Worm (Caenorhabditis elegans): Measurements from ENCODE around the gene K07E3.2.

The K07E3.2 gene

ce11 chrX:8109531-8109930, 5.4 kb downstream of the K07E3.2 start:
- TF ChIP-seq ceh-27 (GFP tag; optimal IDR thresholded peaks at IDR 0.05) (peak; percentile 10), lin-35 (GFP tag; optimal IDR thresholded peaks at IDR 0.05) (no peak), pha-4 (tag; optimal IDR thresholded peaks at IDR 0.05) (peak; percentile 21), madf-10 (tag; optimal IDR thresholded peaks at IDR 0.05) (no peak), T26A5.8 (tag; optimal IDR thresholded peaks at IDR 0.05) (no peak), egl-18 (GFP tag; IDR thresholded peaks at IDR 0.05) (no peak), repo-1 (tag; optimal IDR thresholded peaks at IDR 0.05) (no peak), C06A6.2 (GFP tag; conservative IDR thresholded peaks at IDR 0.05) (no peak), pbrm-1 (GFP tag; IDR thresholded peaks at IDR 0.05) (no peak), lin-40 (tag; optimal IDR thresholded peaks at IDR 0.05) (peak; percentile 44), nhr-80 (tag; optimal IDR thresholded peaks at IDR 0.05) (peak; percentile 35), tlf-1 (GFP tag; optimal IDR thresholded peaks at IDR 0.05) (no peak), sea-2 (GFP tag; IDR thresholded peaks at IDR 0.05) (no peak), B0261.1 (tag; optimal IDR thresholded peaks at IDR 0.05) (no peak), ama-1 (optimal IDR thresholded peaks at IDR 0.05) (no peak), ama-1 (GFP tag; optimal IDR thresholded peaks at IDR 0.05) (no peak), F23B12.7 (tag; optimal IDR thresholded peaks at IDR 0.05; ENCODE audit: insufficient read depth) (no peak), nfya-1 (tag; optimal IDR thresholded peaks at IDR 0.05; ENCODE audit: borderline replicate concordance, insufficient read depth) (no peak), lir-1 (GFP tag; conservative IDR thresholded peaks at IDR 0.05) (no peak), Y56A3A.18 (GFP tag; IDR thresholded peaks at IDR 0.05) (no peak), bed-2 (GFP tag; IDR thresholded peaks at IDR 0.05) (no peak), ceh-40 (GFP tag; IDR thresholded peaks at IDR 0.05) (no peak), ZK185.1 (tag; optimal IDR thresholded peaks at IDR 0.05; ENCODE audit: poor library complexity, severe bottlenecking) (no peak), snpc-1.3 (tag; optimal IDR thresholded peaks at IDR 0.05; ENCODE audit: insufficient read depth) (no peak), lsl-1 (GFP tag; optimal IDR thresholded peaks at IDR 0.05) (no peak), hlh-12 (tag; optimal IDR thresholded peaks at IDR 0.05) (no peak), attf-6 (GFP tag; IDR thresholded peaks at IDR 0.05) (no peak), hsf-1 (GFP tag; IDR thresholded peaks at IDR 0.05) (peak; percentile 71), egl-44 (GFP tag; IDR thresholded peaks at IDR 0.05) (no peak), bed-1 (GFP tag; IDR thresholded peaks at IDR 0.05) (no peak), athp-1 (tag; optimal IDR thresholded peaks at IDR 0.05) (no peak), tbp1 (GFP tag; optimal IDR thresholded peaks at IDR 0.05) (peak; percentile 10), madf-6 (GFP tag; IDR thresholded peaks at IDR 0.05) (no peak), let-607 (tag; optimal IDR thresholded peaks at IDR 0.05) (peak in 1 of 2 experiments; percentile 28), dpff-1 (tag; optimal IDR thresholded peaks at IDR 0.05) (no peak), hmg-1.2 (GFP tag; IDR thresholded peaks at IDR 0.05) (0 out of 2 replicates have a peak, but pooled peaks have one; percentile 4), sptf-2 (GFP tag; optimal IDR thresholded peaks at IDR 0.05) (no peak), lag-1 (GFP tag; IDR thresholded peaks at IDR 0.05) (no peak), mcd-1 (GFP tag; IDR thresholded peaks at IDR 0.05) (no peak)

- TF ChIP-seq K12H6.12 (tag; optimal IDR thresholded peaks at IDR 0.05) (no peak), dox-1 (GFP tag; IDR thresholded peaks at IDR 0.05) (no peak), pha-4 (tag; optimal IDR thresholded peaks at IDR 0.05) (no peak), mcd-1 (GFP tag; IDR thresholded peaks at IDR 0.05) (no peak), akir-1 (GFP tag; optimal IDR thresholded peaks at IDR 0.05) (peak; percentile 9)
These were observed 6.1 kb downstream of the K07E3.2 start, which contains the start of gene K07E3.1 for ce11 chrX:8110193-8110592. K07E3.1 (plus strand) TSS chrX:8110439.
